Fruit fly (Drosophila melanogaster) whole organism, embryonic: ENCODE data around the gene CG7550.

Source experiments
- Adf1 ChIP-seq: fragments of 200-800 bp; sonication (Bioruptor generic); IDR thresholded peaks from 2 replicates; pipeline ENCODE4 v1.3.6; 2022; ENCODE audit warnings: missing biosample characterization, missing genetic modification characterization
- Antp ChIP-seq: fragments of 200-800 bp; sonication (Bioruptor generic); optimal IDR thresholded peaks from 3 replicates; lab custom pipeline; 2016; ENCODE audit warnings: missing biosample characterization, missing genetic modification characterization
- BEAF-32 ChIP-seq: fragments of 200-800 bp; sonication (Bioruptor generic); optimal IDR thresholded peaks from 3 replicates; lab custom pipeline; 2017; ENCODE audit warnings: missing biosample characterization, missing genetic modification characterization, mild to moderate bottlenecking, moderate library complexity, missing genetic modification reagents
- CG10543 ChIP-seq: fragments of 200-800 bp; sonication (Bioruptor generic); optimal IDR thresholded peaks from 3 replicates; lab custom pipeline; 2017; ENCODE audit warnings: missing biosample characterization, mild to moderate bottlenecking, missing genetic modification characterization, moderate library complexity
- CG10979 ChIP-seq: fragments of 200-800 bp; sonication (Bioruptor generic); optimal IDR thresholded peaks from 2 replicates; lab custom pipeline; 2018; ENCODE audit warnings: missing biosample characterization, mild to moderate bottlenecking, missing genetic modification characterization, moderate library complexity
- CG11247 ChIP-seq: fragments of 200-800 bp; sonication (Bioruptor generic); IDR thresholded peaks from 2 replicates; pipeline ENCODE4 v1.3.6; 2022; ENCODE audit warnings: missing biosample characterization, missing genetic modification characterization
- CG13894 ChIP-seq: fragments of 200-800 bp; sonication (Bioruptor generic); optimal IDR thresholded peaks from 3 replicates; lab custom pipeline; 2018; ENCODE audit warnings: missing biosample characterization, mild to moderate bottlenecking, missing genetic modification characterization, moderate library complexity
- CG15073 ChIP-seq: fragments of 200-800 bp; sonication (Bioruptor generic); optimal IDR thresholded peaks from 2 replicates; lab custom pipeline; 2016; ENCODE audit warnings: missing biosample characterization, missing genetic modification characterization
- CG15514 ChIP-seq: fragments of 200-800 bp; sonication (Bioruptor generic); optimal IDR thresholded peaks from 3 replicates; lab custom pipeline; 2017; ENCODE audit warnings: missing biosample characterization, missing genetic modification characterization, mild to moderate bottlenecking, moderate library complexity, missing genetic modification reagents
- CG1602 ChIP-seq: fragments of 200-800 bp; sonication (Bioruptor generic); optimal IDR thresholded peaks from 3 replicates; lab custom pipeline; 2016; ENCODE audit warnings: missing biosample characterization, missing genetic modification characterization
- CG17829 ChIP-seq: fragments of 200-800 bp; optimal IDR thresholded peaks from 2 replicates; lab custom pipeline; 2019; ENCODE audit warnings: missing biosample characterization, mild to moderate bottlenecking, missing genetic modification characterization, moderate library complexity
- CG18476 ChIP-seq: fragments of 200-800 bp; sonication (Bioruptor generic); optimal IDR thresholded peaks from 2 replicates; lab custom pipeline; 2016; ENCODE audit warnings: missing biosample characterization, mild to moderate bottlenecking, missing genetic modification characterization
- CG2120 ChIP-seq: fragments of 200-800 bp; sonication (Bioruptor generic); optimal IDR thresholded peaks from 3 replicates; lab custom pipeline; 2016; ENCODE audit warnings: missing biosample characterization, missing genetic modification characterization
- CG2129 ChIP-seq: fragments of 200-800 bp; sonication (Bioruptor generic); IDR thresholded peaks from 2 replicates; pipeline ENCODE4 v1.3.6; 2022; ENCODE audit warnings: missing biosample characterization, missing genetic modification characterization; ENCODE audit not compliant: partially characterized antibody
- CG2889 ChIP-seq: fragments of 200-800 bp; sonication (Bioruptor generic); IDR thresholded peaks from 3 replicates; pipeline ENCODE4 v1.3.6; 2022; ENCODE audit warnings: missing biosample characterization, missing genetic modification characterization
- CG32767 ChIP-seq: fragments of 200-800 bp; sonication (Bioruptor generic); IDR thresholded peaks from 2 replicates; pipeline ENCODE4 v1.3.6; 2022; ENCODE audit warnings: missing biosample characterization, missing genetic modification characterization
- CG6175 ChIP-seq: fragments of 200-800 bp; sonication (Bioruptor generic); IDR thresholded peaks from 3 replicates; pipeline ENCODE4 v1.3.6; 2022; ENCODE audit warnings: missing biosample characterization, missing genetic modification characterization
- CG6254 ChIP-seq: fragments of 200-800 bp; sonication (Bioruptor generic); optimal IDR thresholded peaks from 3 replicates; lab custom pipeline; 2017; ENCODE audit warnings: mild to moderate bottlenecking, missing biosample characterization, missing genetic modification reagents, missing genetic modification characterization
- CG6813 ChIP-seq: fragments of 200-800 bp; sonication (Bioruptor generic); optimal IDR thresholded peaks from 2 replicates; lab custom pipeline; 2017; ENCODE audit warnings: missing biosample characterization, missing genetic modification characterization, mild to moderate bottlenecking, moderate library complexity, missing genetic modification reagents
- CG6854 ChIP-seq: fragments of 200-800 bp; sonication (Bioruptor generic); optimal IDR thresholded peaks from 3 replicates; lab custom pipeline; 2017; ENCODE audit warnings: missing biosample characterization, mild to moderate bottlenecking, missing genetic modification characterization
- CG7745 ChIP-seq: fragments of 200-800 bp; sonication (Bioruptor generic); optimal IDR thresholded peaks from 2 replicates; lab custom pipeline; 2018; ENCODE audit warnings: missing biosample characterization, mild to moderate bottlenecking, missing genetic modification characterization, moderate library complexity
- CG7786 ChIP-seq: fragments of 200-800 bp; sonication (Bioruptor generic); optimal IDR thresholded peaks from 2 replicates; lab custom pipeline; 2016; ENCODE audit warnings: missing biosample characterization, missing genetic modification characterization
- CHES-1-like ChIP-seq: fragments of 200-800 bp; sonication (Bioruptor generic); optimal IDR thresholded peaks from 2 replicates; lab custom pipeline; 2016; ENCODE audit warnings: missing biosample characterization, missing genetic modification characterization
- CTCF ChIP-seq: fragments of 200-800 bp; sonication (Bioruptor generic); optimal IDR thresholded peaks from 2 replicates; lab custom pipeline; 2017; ENCODE audit warnings: missing biosample characterization, mild to moderate bottlenecking, missing genetic modification characterization, moderate library complexity
- Drgx ChIP-seq: fragments of 200-800 bp; sonication (Bioruptor generic); IDR thresholded peaks from 2 replicates; pipeline ENCODE4 v1.3.6; 2022; ENCODE audit warnings: missing biosample characterization, missing genetic modification characterization
- E2f2 ChIP-seq: fragments of 200-800 bp; sonication (Bioruptor generic); IDR thresholded peaks from 2 replicates; pipeline ENCODE4 v1.3.6; 2022; ENCODE audit warnings: missing biosample characterization, missing genetic modification characterization
- ERR ChIP-seq: fragments of 200-800 bp; sonication (Bioruptor generic); optimal IDR thresholded peaks from 2 replicates; lab custom pipeline; 2016; ENCODE audit warnings: missing biosample characterization, missing genetic modification characterization
- Hand ChIP-seq: fragments of 200-800 bp; sonication (Bioruptor generic); optimal IDR thresholded peaks from 2 replicates; lab custom pipeline; 2017; ENCODE audit warnings: mild to moderate bottlenecking, missing biosample characterization, missing genetic modification reagents, missing genetic modification characterization
- Hr51 ChIP-seq, 2 experiments: fragments of 200-800 bp; sonication (Bioruptor generic); optimal IDR thresholded peaks; 2 replicates in 1 of 2; 3 replicates in 1 of 2; lab custom pipeline; 2016 to 2018; ENCODE audit warnings: missing biosample characterization in 2 of 2, missing genetic modification characterization in 2 of 2, mild to moderate bottlenecking in 1 of 2, moderate library complexity in 1 of 2
- Mrtf ChIP-seq: fragments of 200-800 bp; sonication (Bioruptor generic); IDR thresholded peaks from 3 replicates; pipeline ENCODE4 v1.3.6; 2022; ENCODE audit warnings: missing biosample characterization, missing genetic modification characterization
- Neu2 ChIP-seq: fragments of 200-800 bp; sonication (Bioruptor generic); optimal IDR thresholded peaks from 3 replicates; lab custom pipeline; 2016; ENCODE audit warnings: missing biosample characterization, missing genetic modification characterization, borderline replicate concordance
- Ptx1 ChIP-seq: fragments of 200-800 bp; sonication (Bioruptor generic); IDR thresholded peaks from 2 replicates; pipeline ENCODE4 v1.3.6; 2022; ENCODE audit warnings: missing biosample characterization, missing genetic modification characterization
- Spps ChIP-seq: fragments of 200-800 bp; sonication (Bioruptor generic); optimal IDR thresholded peaks from 2 replicates; lab custom pipeline; 2018; ENCODE audit warnings: missing biosample characterization, mild to moderate bottlenecking, missing genetic modification characterization
- Ssrp ChIP-seq: fragments of 200-800 bp; sonication (Bioruptor generic); optimal IDR thresholded peaks from 2 replicates; lab custom pipeline; 2018; ENCODE audit warnings: missing biosample characterization, mild to moderate bottlenecking, missing genetic modification characterization, moderate library complexity
- Xrp1 ChIP-seq: fragments of 200-800 bp; sonication (Bioruptor generic); IDR thresholded peaks from 2 replicates; pipeline ENCODE4 v1.3.6; 2022; ENCODE audit warnings: missing biosample characterization, missing genetic modification characterization
- az2 ChIP-seq: fragments of 200-800 bp; sonication (Bioruptor generic); optimal IDR thresholded peaks from 3 replicates; lab custom pipeline; 2016; ENCODE audit warnings: missing biosample characterization, missing genetic modification characterization
- bigmax ChIP-seq: fragments of 200-800 bp; sonication (Bioruptor generic); optimal IDR thresholded peaks from 2 replicates; lab custom pipeline; 2018; ENCODE audit warnings: missing biosample characterization, mild to moderate bottlenecking, missing genetic modification characterization
- chm ChIP-seq: fragments of 200-800 bp; sonication (Bioruptor generic); IDR thresholded peaks from 2 replicates; pipeline ENCODE4 v1.3.6; 2022; ENCODE audit warnings: missing biosample characterization, missing genetic modification characterization
- cwo ChIP-seq: fragments of 200-800 bp; sonication (Bioruptor generic); optimal IDR thresholded peaks from 3 replicates; lab custom pipeline; 2017; ENCODE audit warnings: missing biosample characterization, missing genetic modification characterization, mild to moderate bottlenecking, moderate library complexity, missing genetic modification reagents
- exex ChIP-seq: fragments of 200-800 bp; sonication (Bioruptor generic); optimal IDR thresholded peaks from 4 replicates; lab custom pipeline; 2018; ENCODE audit warnings: missing biosample characterization, mild to moderate bottlenecking, missing genetic modification characterization, moderate library complexity
- lbe ChIP-seq: fragments of 200-800 bp; sonication (Bioruptor generic); optimal IDR thresholded peaks from 2 replicates; lab custom pipeline; 2016; ENCODE audit warnings: missing biosample characterization, mild to moderate bottlenecking, missing genetic modification characterization
- lola ChIP-seq, 3 experiments: fragments of >200 bp in 2 of 3; fragments of 200-800 bp in 1 of 3; sonication (Bioruptor generic) in 1 of 3; optimal IDR thresholded peaks; 2 replicates each; lab custom pipeline; 2017 to 2019; ENCODE audit warnings: missing biosample characterization in 3 of 3, missing genetic modification characterization in 3 of 3, mild to moderate bottlenecking in 1 of 3, moderate library complexity in 1 of 3
- nerfin-1 ChIP-seq: fragments of 200-800 bp; sonication (Bioruptor generic); optimal IDR thresholded peaks from 3 replicates; lab custom pipeline; 2019; ENCODE audit warnings: missing biosample characterization, mild to moderate bottlenecking, missing genetic modification characterization, moderate library complexity
- oc ChIP-seq: fragments of 200-800 bp; sonication (Bioruptor generic); optimal IDR thresholded peaks from 2 replicates; lab custom pipeline; 2018; ENCODE audit warnings: missing biosample characterization, mild to moderate bottlenecking, missing genetic modification characterization, moderate library complexity
- onecut ChIP-seq: fragments of 200-800 bp; sonication (Bioruptor generic); IDR thresholded peaks from 2 replicates; pipeline ENCODE4 v1.3.6; 2022; ENCODE audit warnings: missing biosample characterization, missing genetic modification characterization
- repo ChIP-seq: fragments of 200-800 bp; sonication (Bioruptor generic); optimal IDR thresholded peaks from 2 replicates; lab custom pipeline; 2016; ENCODE audit warnings: missing biosample characterization, missing genetic modification characterization
- tap ChIP-seq: fragments of 200-800 bp; optimal IDR thresholded peaks from 3 replicates; lab custom pipeline; 2019; ENCODE audit warnings: missing biosample characterization, mild to moderate bottlenecking, missing genetic modification characterization, moderate library complexity
- tin ChIP-seq: fragments of 200-800 bp; sonication (Bioruptor generic); optimal IDR thresholded peaks from 3 replicates; lab custom pipeline; 2016; ENCODE audit warnings: missing biosample characterization, missing genetic modification characterization
- ttk ChIP-seq: fragments of 200-800 bp; sonication (Bioruptor generic); IDR thresholded peaks from 2 replicates; pipeline ENCODE4 v2.1.2; 2022; ENCODE audit warnings: missing biosample characterization, missing genetic modification characterization
- vvl ChIP-seq: fragments of 200-800 bp; sonication (Bioruptor generic); IDR thresholded peaks from 2 replicates; pipeline ENCODE4 v1.3.6; 2022; ENCODE audit warnings: missing biosample characterization, missing genetic modification characterization
- zen ChIP-seq: fragments of 200-800 bp; sonication (Bioruptor generic); optimal IDR thresholded peaks from 3 replicates; lab custom pipeline; 2018; ENCODE audit warnings: missing biosample characterization, mild to moderate bottlenecking, missing genetic modification characterization, moderate library complexity

CG7550 gene

dm6 chr3L:8073872-8074271 lies 50.5 kb downstream of the CG7550 start (continued):
- TF ChIP-seq Ptx1 (GFP tag; lab: Robert Waterston, UW) (no peak), CG1602 (GFP tag; lab: Kevin White, UChicago) (no peak), CG10543 (no peak), nerfin-1 (tag; lab: Kevin White, UChicago) (no peak), Hr51 (GFP tag; optimal IDR thresholded peaks at IDR 0.05; lab: Kevin White, UChicago) (no peak), lola (GFP tag; optimal IDR thresholded peaks at IDR 0.05; lab: Kevin White, UChicago) (no peak), E2f2 (peak; percentile 18; the same call in 1 of the 2 replicates), CG6175 (GFP tag; lab: Robert Waterston, UW) (no peak), CG17829 (no peak), CHES-1-like (GFP tag; lab: Kevin White, UChicago) (no peak), CG18476 (GFP tag; lab: Kevin White, UChicago) (no peak), CG15514 (GFP tag; lab: Kevin White, UChicago) (peak; percentile 22), CG2129 (GFP tag; lab: Robert Waterston, UW) (no peak), zen (tag; lab: Kevin White, UChicago) (no peak), Ssrp (tag; lab: Kevin White, UChicago) (no peak), lbe (GFP tag; lab: Kevin White, UChicago) (no peak), BEAF-32 (GFP tag; lab: Kevin White, UChicago) (no peak), cwo (GFP tag; lab: Kevin White, UChicago) (peak; percentile 3), bigmax (no peak), CG15073 (GFP tag; lab: Kevin White, UChicago) (peak; percentile 23), CG7786 (GFP tag; lab: Kevin White, UChicago) (no peak), CTCF (GFP tag; lab: Kevin White, UChicago) (no peak), Neu2 (GFP tag; lab: Kevin White, UChicago) (no peak), CG6254 (GFP tag; lab: Kevin White, UChicago) (no peak), CG2120 (GFP tag; lab: Kevin White, UChicago) (no peak), az2 (no peak), chm (GFP tag; lab: Robert Waterston, UW) (0 out of 2 replicates have a peak, but pooled peaks have one; percentile 23), Drgx (GFP tag; lab: Robert Waterston, UW) (no peak), Spps (tag; lab: Kevin White, UChicago) (no peak), CG6813 (GFP tag; lab: Kevin White, UChicago) (no peak), CG32767 (no peak), CG2889 (GFP tag; lab: Robert Waterston, UW) (no peak), Hand (GFP tag; lab: Kevin White, UChicago) (no peak), vvl (peak; percentile 49; the same call in 1 of the 2 replicates), ttk (GFP tag; lab: Robert Waterston, UW) (no peak), Adf1 (GFP tag; lab: Robert Waterston, UW) (0 out of 2 replicates have a peak, but pooled peaks have one; percentile 31), exex (no peak), Antp (GFP tag; lab: Kevin White, UChicago) (no peak), CG6854 (GFP tag; lab: Kevin White, UChicago) (no peak), Mrtf (no peak), repo (no peak), CG11247 (GFP tag; lab: Robert Waterston, UW) (peak; percentile 38; the same call in 1 of the 2 replicates), onecut (GFP tag; lab: Robert Waterston, UW) (peak; percentile 70), tin (GFP tag; lab: Kevin White, UChicago) (no peak), oc (tag; lab: Kevin White, UChicago) (peak; percentile 16), CG13894 (peak; percentile 91), tap (tag; lab: Kevin White, UChicago) (no peak), CG7745 (tag; lab: Kevin White, UChicago) (no peak), Xrp1 (GFP tag; lab: Robert Waterston, UW) (0 out of 2 replicates have a peak, but pooled peaks have one; percentile 12), CG10979 (tag; lab: Kevin White, UChicago) (no peak), ERR (GFP tag; lab: Kevin White, UChicago) (no peak)
